Worm (Caenorhabditis elegans): Measurements from ENCODE around the gene acp-3.

ce11 chrII:8466874-8467273, 29.9 kb upstream of the acp-3 start, which contains the start of gene F22B5.10:
- TF ChIP-seq fkh-10 (GFP tag; optimal IDR thresholded peaks at IDR 0.05) (no peak), egl-27 (tag; optimal IDR thresholded peaks at IDR 0.05) (no peak), elt-2 (tag; optimal IDR thresholded peaks at IDR 0.05) (no peak), ama-1 (optimal IDR thresholded peaks at IDR 0.05) (peak; percentile 8), nfya-1 (tag; optimal IDR thresholded peaks at IDR 0.05; ENCODE audit: insufficient read depth) (no peak), tbx-2 (tag; optimal IDR thresholded peaks at IDR 0.05) (no peak)
